Worm (Caenorhabditis elegans): ENCODE data around the gene clec-68.

DNA sequence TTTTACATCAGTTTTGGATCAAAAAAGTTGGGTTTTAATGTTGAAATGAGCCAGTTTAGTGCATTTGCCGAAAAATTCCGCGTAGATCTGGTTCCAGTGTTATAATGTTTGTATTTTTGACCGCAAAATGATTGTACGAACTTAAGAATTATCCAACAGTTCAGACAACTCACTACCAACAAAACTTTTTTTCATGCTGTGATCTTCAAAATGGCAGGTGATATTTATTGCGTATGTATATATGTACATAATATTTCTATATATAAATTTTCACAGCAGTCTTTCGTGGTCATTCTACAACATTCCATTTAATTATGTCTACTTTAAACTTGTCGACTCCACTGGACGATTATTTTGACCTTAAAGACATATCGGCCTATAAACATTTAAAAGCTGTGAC is 10.9 kb upstream of the clec-68 start, which contains the start of gene srz-20:
- TF ChIP-seq snpc-4 (GFP tag; optimal IDR thresholded peaks at IDR 0.05) (no peak), snpc-4 (tag; optimal IDR thresholded peaks at IDR 0.05) (no peak), Y56A3A.18 (GFP tag; IDR thresholded peaks at IDR 0.05) (no peak), madf-8 (GFP tag; conservative IDR thresholded peaks at IDR 0.05) (no peak), F33H1.4 (GFP tag; IDR thresholded peaks at IDR 0.05) (no peak), ama-1 (optimal IDR thresholded peaks at IDR 0.05) (no peak), ama-1 (GFP tag; optimal IDR thresholded peaks at IDR 0.05) (no peak), ccch-3 (GFP tag; optimal IDR thresholded peaks at IDR 0.05) (no peak), somi-1 (GFP tag; optimal IDR thresholded peaks at IDR 0.05) (no peak)

Data from whole organism, young adult.